Worm (Caenorhabditis elegans) whole organism, L1 larva: ENCODE data around the gene col-175.

Experiments used
- C16A3.4 ChIP-seq: fragments of 150-350 bp; optimal IDR thresholded peaks from 2 replicates; lab custom pipeline; 2014; ENCODE audit warnings: missing biosample characterization, missing genetic modification characterization
- C34B4.2 ChIP-seq: sonication (generic microtip); optimal IDR thresholded peaks from 2 replicates; lab custom pipeline; 2017; ENCODE audit warnings: mild to moderate bottlenecking, missing genetic modification characterization, missing compliant biosample characterization
- blmp-1 ChIP-seq: fragments of 150-350 bp; optimal IDR thresholded peaks from 2 replicates; lab custom pipeline; 2014; ENCODE audit warnings: missing biosample characterization, missing genetic modification characterization
- ceh-63 ChIP-seq: fragments of 200-800 bp; sonication (Bioruptor generic); optimal IDR thresholded peaks from 2 replicates; lab custom pipeline; 2018; ENCODE audit warnings: mild to moderate bottlenecking, missing genetic modification characterization, missing compliant biosample characterization
- ceh-82 ChIP-seq, 3 experiments: fragments of 150-350 bp in 1 of 3; sonication (generic microtip) in 2 of 3; optimal IDR thresholded peaks; 2 replicates each; lab custom pipeline; 2014 to 2017; ENCODE audit warnings: missing biosample characterization in 3 of 3, missing genetic modification characterization in 3 of 3
- ces-1 ChIP-seq: fragments of 150-350 bp; optimal IDR thresholded peaks from 2 replicates; lab custom pipeline; 2014; ENCODE audit warnings: missing biosample characterization, missing genetic modification reagents, missing genetic modification characterization
- dpl-1 ChIP-seq, 3 experiments: fragments of 150-350 bp in 2 of 3; sonication (generic microtip) in 1 of 3; optimal IDR thresholded peaks; 2 replicates each; lab custom pipeline; 2014 to 2017; ENCODE audit warnings: missing biosample characterization in 3 of 3, missing genetic modification characterization in 3 of 3, missing genetic modification reagents in 3 of 3
- efl-3 ChIP-seq: fragments of 200-800 bp; sonication (Bioruptor generic); optimal IDR thresholded peaks from 2 replicates; lab custom pipeline; 2018; ENCODE audit warnings: mild to moderate bottlenecking, missing genetic modification characterization, missing compliant biosample characterization
- elt-2 ChIP-seq: sonication (generic microtip); optimal IDR thresholded peaks from 2 replicates; lab custom pipeline; 2016; ENCODE audit warnings: missing genetic modification characterization, mild to moderate bottlenecking, inconsistent platforms, missing compliant biosample characterization, missing genetic modification reagents
- fkh-4 ChIP-seq: sonication (generic microtip); optimal IDR thresholded peaks from 2 replicates; lab custom pipeline; 2016; ENCODE audit warnings: missing compliant biosample characterization, missing genetic modification characterization, borderline replicate concordance
- fkh-8 ChIP-seq: sonication (generic microtip); optimal IDR thresholded peaks from 2 replicates; lab custom pipeline; 2016; ENCODE audit warnings: mild to moderate bottlenecking, missing genetic modification characterization, missing compliant biosample characterization
- hlh-17 ChIP-seq: fragments of 200-800 bp; sonication (Bioruptor generic); optimal IDR thresholded peaks from 2 replicates; lab custom pipeline; 2018; ENCODE audit warnings: missing genetic modification characterization, mild to moderate bottlenecking, missing compliant biosample characterization, moderate library complexity, borderline replicate concordance
- hpl-2 ChIP-seq: fragments of 150-350 bp; optimal IDR thresholded peaks from 2 replicates; lab custom pipeline; 2014; ENCODE audit warnings: missing biosample characterization, missing genetic modification reagents, missing genetic modification characterization
- isw-1 ChIP-seq: fragments of 200-800 bp; sonication (Bioruptor generic); IDR thresholded peaks from 2 replicates; pipeline ENCODE4 v1.3.6; 2022; ENCODE audit warnings: missing genetic modification characterization, missing compliant biosample characterization
- jun-1 ChIP-seq: fragments of 150-350 bp; optimal IDR thresholded peaks from 2 replicates; lab custom pipeline; 2014; ENCODE audit warnings: missing biosample characterization, missing genetic modification reagents, missing genetic modification characterization
- lin-14 ChIP-seq: fragments of 200-800 bp; sonication (Bioruptor generic); optimal IDR thresholded peaks from 2 replicates; lab custom pipeline; 2018; ENCODE audit warnings: mild to moderate bottlenecking, missing genetic modification characterization, moderate library complexity, missing compliant biosample characterization
- lin-15B ChIP-seq: fragments of 150-350 bp; sonication (generic microtip); optimal IDR thresholded peaks from 3 replicates; lab custom pipeline; 2014; ENCODE audit warnings: missing biosample characterization, missing genetic modification characterization
- lin-35 ChIP-seq, 2 experiments: fragments of 150-350 bp; optimal IDR thresholded peaks; 2 replicates each; lab custom pipeline; 2014; ENCODE audit warnings: missing biosample characterization in 2 of 2, missing genetic modification characterization in 2 of 2, missing genetic modification reagents in 2 of 2
- lin-39 ChIP-seq: fragments of 150-350 bp; optimal IDR thresholded peaks from 2 replicates; lab custom pipeline; 2014; ENCODE audit warnings: missing biosample characterization, missing genetic modification reagents, missing genetic modification characterization
- lsy-2 ChIP-seq, 2 experiments: fragments of 150-350 bp; optimal IDR thresholded peaks; 2 replicates each; lab custom pipeline; 2014; ENCODE audit warnings: missing biosample characterization in 2 of 2, missing genetic modification characterization in 2 of 2
- mab-9 ChIP-seq: fragments of 200-800 bp; sonication (Bioruptor generic); IDR thresholded peaks from 2 replicates; pipeline ENCODE4 v1.3.6; 2022; ENCODE audit warnings: missing genetic modification reagents, missing genetic modification characterization, missing compliant biosample characterization
- mdl-1 ChIP-seq, 2 experiments: fragments of 150-350 bp; optimal IDR thresholded peaks; 2 replicates each; lab custom pipeline; 2014 to 2017; ENCODE audit warnings: missing biosample characterization in 2 of 2, missing genetic modification characterization in 2 of 2, inconsistent platforms in 1 of 2
- mep-1 ChIP-seq: fragments of 150-350 bp; optimal IDR thresholded peaks from 2 replicates; lab custom pipeline; 2014; ENCODE audit warnings: missing biosample characterization, missing genetic modification characterization
- nhr-11 ChIP-seq: fragments of 150-350 bp; optimal IDR thresholded peaks from 2 replicates; lab custom pipeline; 2014; ENCODE audit warnings: missing biosample characterization, missing genetic modification characterization
- nhr-12 ChIP-seq: sonication (generic microtip); optimal IDR thresholded peaks from 2 replicates; lab custom pipeline; 2017; ENCODE audit warnings: missing biosample characterization, missing genetic modification characterization
- nhr-19 ChIP-seq: fragments of 200-800 bp; sonication (Bioruptor generic); conservative IDR thresholded peaks from 2 replicates; pipeline ENCODE4 v1.3.6; 2022; ENCODE audit warnings: missing genetic modification characterization, missing compliant biosample characterization
- nhr-237 ChIP-seq: fragments of 150-350 bp; optimal IDR thresholded peaks from 2 replicates; lab custom pipeline; 2014; ENCODE audit warnings: missing biosample characterization, missing genetic modification characterization
- nhr-28 ChIP-seq: fragments of 150-350 bp; optimal IDR thresholded peaks from 2 replicates; lab custom pipeline; 2014; ENCODE audit warnings: missing biosample characterization, missing genetic modification characterization
- nhr-47 ChIP-seq: sonication (generic microtip); optimal IDR thresholded peaks from 2 replicates; lab custom pipeline; 2016; ENCODE audit warnings: mild to moderate bottlenecking, missing genetic modification characterization, moderate library complexity, missing compliant biosample characterization
- nhr-77 ChIP-seq: fragments of 150-350 bp; optimal IDR thresholded peaks from 2 replicates; lab custom pipeline; 2014; ENCODE audit warnings: missing biosample characterization, missing genetic modification characterization
- nhr-84 ChIP-seq: sonication (generic microtip); optimal IDR thresholded peaks from 2 replicates; lab custom pipeline; 2017; ENCODE audit warnings: missing biosample characterization, missing genetic modification characterization
- nhr-85 ChIP-seq: sonication (generic microtip); peaks from one replicate; lab custom pipeline; 2016; ENCODE audit warnings: missing genetic modification characterization, inconsistent platforms, missing compliant biosample characterization
- nhr-90 ChIP-seq: sonication (generic microtip); optimal IDR thresholded peaks from 2 replicates; lab custom pipeline; 2016; ENCODE audit warnings: mild to moderate bottlenecking, missing genetic modification characterization, missing compliant biosample characterization; ENCODE audit not compliant: poor library complexity
- pag-3 ChIP-seq: sonication (generic microtip); optimal IDR thresholded peaks from 2 replicates; lab custom pipeline; 2017; ENCODE audit warnings: missing genetic modification characterization, mild to moderate bottlenecking, missing compliant biosample characterization, antibody characterized with exemption, borderline replicate concordance; ENCODE audit not compliant: insufficient read depth
- rnt-1 ChIP-seq: sonication (generic microtip); optimal IDR thresholded peaks from 2 replicates; lab custom pipeline; 2016; ENCODE audit warnings: mild to moderate bottlenecking, missing genetic modification characterization, moderate library complexity, missing compliant biosample characterization
- skn-1 ChIP-seq: fragments of 150-350 bp; optimal IDR thresholded peaks from 2 replicates; lab custom pipeline; 2014; ENCODE audit warnings: missing biosample characterization, missing genetic modification characterization
- snpc-4 ChIP-seq: fragments of 150-350 bp; optimal IDR thresholded peaks from 2 replicates; lab custom pipeline; 2014; ENCODE audit warnings: missing biosample characterization, missing genetic modification characterization
- sox-4 ChIP-seq: sonication (generic microtip); optimal IDR thresholded peaks from 2 replicates; lab custom pipeline; 2016; ENCODE audit warnings: missing genetic modification characterization, missing compliant biosample characterization
- sptf-1 ChIP-seq: fragments of 150-350 bp; optimal IDR thresholded peaks from 2 replicates; lab custom pipeline; 2014; ENCODE audit warnings: missing biosample characterization, missing genetic modification characterization
- swsn-7 ChIP-seq: sonication (generic microtip); optimal IDR thresholded peaks from 2 replicates; lab custom pipeline; 2016; ENCODE audit warnings: missing genetic modification characterization, missing compliant biosample characterization
- tlp-1 ChIP-seq: fragments of 150-350 bp; optimal IDR thresholded peaks from 2 replicates; lab custom pipeline; 2014; ENCODE audit warnings: missing biosample characterization, missing genetic modification characterization
- unc-98 ChIP-seq: fragments of 200-800 bp; sonication (Bioruptor generic); IDR thresholded peaks from 2 replicates; pipeline ENCODE4 v1.3.6; 2022; ENCODE audit warnings: missing genetic modification characterization, missing compliant biosample characterization
- vab-15 ChIP-seq: sonication (generic microtip); optimal IDR thresholded peaks from 2 replicates; lab custom pipeline; 2017; ENCODE audit warnings: missing genotype, mild to moderate bottlenecking, missing genetic modification characterization, missing compliant biosample characterization
- xbp-1 ChIP-seq: sonication (generic microtip); optimal IDR thresholded peaks from 2 replicates; lab custom pipeline; 2016; ENCODE audit warnings: missing genetic modification characterization, missing compliant biosample characterization
- zag-1 ChIP-seq: fragments of 150-350 bp; optimal IDR thresholded peaks from 2 replicates; lab custom pipeline; 2014; ENCODE audit warnings: missing biosample characterization, missing genetic modification characterization
- zip-4 ChIP-seq: fragments of 200-800 bp; sonication (Bioruptor generic); optimal IDR thresholded peaks from 2 replicates; lab custom pipeline; 2018; ENCODE audit warnings: mild to moderate bottlenecking, missing genetic modification characterization, moderate library complexity, missing compliant biosample characterization
- ztf-11 ChIP-seq, 2 experiments: sonication (generic microtip); optimal IDR thresholded peaks; 2 replicates each; lab custom pipeline; 2016 to 2017; ENCODE audit warnings: missing genetic modification characterization in 2 of 2, missing biosample characterization in 1 of 2, missing compliant biosample characterization in 1 of 2
- ztf-4 ChIP-seq: fragments of 150-350 bp; optimal IDR thresholded peaks from 2 replicates; lab custom pipeline; 2014; ENCODE audit warnings: missing biosample characterization, missing genetic modification characterization

The col-175 gene

ce11 chrX:9213873-9214341 is 20.5 kb downstream of the col-175 start, which contains the start of gene C35B8.3 (continued):
- TF ChIP-seq xbp-1 (tag; lab: Kevin White, UChicago) (no peak), hpl-2 (GFP tag; lab: Kevin White, UChicago) (no peak), pag-3 (tag; lab: Kevin White, UChicago) (no peak), lin-15B (tag; lab: Kevin White, UChicago) (no peak), unc-98 (GFP tag; lab: Robert Waterston, UW) (no peak), hlh-17 (GFP tag; lab: Kevin White, UChicago) (no peak), blmp-1 (tag; lab: Kevin White, UChicago) (peak; percentile 77), sox-4 (tag; lab: Kevin White, UChicago) (no peak), skn-1 (tag; lab: Kevin White, UChicago) (peak; percentile 23), nhr-19 (GFP tag; lab: Robert Waterston, UW) (peak; percentile 34), nhr-12 (no peak), ces-1 (no peak), ceh-63 (GFP tag; lab: Kevin White, UChicago) (no peak), nhr-90 (tag; lab: Kevin White, UChicago) (peak; percentile 73), fkh-4 (no peak), C34B4.2 (tag; lab: Kevin White, UChicago) (no peak), C16A3.4 (tag; lab: Kevin White, UChicago) (peak; percentile 40), isw-1 (no peak), nhr-47 (tag; lab: Kevin White, UChicago) (no peak), zag-1 (tag; lab: Kevin White, UChicago) (no peak), nhr-11 (tag; lab: Kevin White, UChicago) (no peak), mep-1 (tag; lab: Kevin White, UChicago) (peak; percentile 29), mdl-1 (tag; optimal IDR thresholded peaks at IDR 0.05; lab: Kevin White, UChicago) (peak in 1 of 2 experiments; percentile 88), lin-14 (GFP tag; lab: Kevin White, UChicago) (peak; percentile 70), efl-3 (no peak), rnt-1 (tag; lab: Kevin White, UChicago) (no peak), snpc-4 (tag; lab: Kevin White, UChicago) (no peak), ztf-4 (tag; lab: Kevin White, UChicago) (no peak), tlp-1 (tag; lab: Kevin White, UChicago) (no peak), sptf-1 (no peak), dpl-1 (GFP tag; optimal IDR thresholded peaks at IDR 0.05; lab: Kevin White, UChicago) (peak in 1 of 3 experiments; percentile 6), nhr-84 (tag; lab: Kevin White, UChicago) (no peak), vab-15 (tag; lab: Kevin White, UChicago) (no peak)
- TF ChIP-seq, all 84 proteins: peak for 22

- TF ChIP-seq nhr-84 (tag; lab: Kevin White, UChicago) = no peak
- peak in 1 of 2 experiments; percentile 29 for TF ChIP-seq lin-35 (GFP tag; optimal IDR thresholded peaks at IDR 0.05; lab: Kevin White, UChicago)
- TF ChIP-seq fkh-8 (tag; lab: Kevin White, UChicago) = no peak
- TF ChIP-seq nhr-85 (tag; lab: Kevin White, UChicago) = no peak
- TF ChIP-seq ceh-63 (GFP tag; lab: Kevin White, UChicago) = no peak
- TF ChIP-seq elt-2 (tag; lab: Kevin White, UChicago) = peak; percentile 55
- no peak for TF ChIP-seq nhr-77 (tag; lab: Kevin White, UChicago)
Observed at ce11 chrX:9212675-9213074, 21.7 kb downstream of the col-175 start.

- no peak for TF ChIP-seq zip-4 (GFP tag; lab: Kevin White, UChicago)
- no peak for TF ChIP-seq fkh-4
- no peak for TF ChIP-seq sptf-1
- TF ChIP-seq nhr-28 (tag; lab: Kevin White, UChicago) = no peak
- TF ChIP-seq ceh-82 (tag; optimal IDR thresholded peaks at IDR 0.05; lab: Kevin White, UChicago) = no peak
- peak; percentile 9 for TF ChIP-seq lin-14 (GFP tag; lab: Kevin White, UChicago)
- no peak for TF ChIP-seq mab-9 (GFP tag; lab: Robert Waterston, UW)
- TF ChIP-seq jun-1 (tag; lab: Kevin White, UChicago) = no peak
- no peak for TF ChIP-seq C34B4.2 (tag; lab: Kevin White, UChicago)
- peak in 1 of 2 experiments; percentile 23 for TF ChIP-seq lin-35 (GFP tag; optimal IDR thresholded peaks at IDR 0.05; lab: Kevin White, UChicago)
- no peak for TF ChIP-seq pag-3 (tag; lab: Kevin White, UChicago)
- TF ChIP-seq isw-1 = no peak
- no peak for TF ChIP-seq mep-1 (tag; lab: Kevin White, UChicago)
- no peak for TF ChIP-seq nhr-237 (tag; lab: Kevin White, UChicago)
- no peak for TF ChIP-seq lin-39 (tag; lab: Kevin White, UChicago)
- no peak for TF ChIP-seq mdl-1 (tag; optimal IDR thresholded peaks at IDR 0.05; lab: Kevin White, UChicago)
- TF ChIP-seq nhr-90 (tag; lab: Kevin White, UChicago) = peak; percentile 15
- peak; percentile 45 for TF ChIP-seq elt-2 (tag; lab: Kevin White, UChicago)
- TF ChIP-seq lsy-2 (tag; optimal IDR thresholded peaks at IDR 0.05; lab: Kevin White, UChicago) = no peak
- no peak for TF ChIP-seq swsn-7
- no peak for TF ChIP-seq ztf-11 (tag; optimal IDR thresholded peaks at IDR 0.05; lab: Kevin White, UChicago)
Observed at ce11 chrX:9210086-9210485, 24.3 kb downstream of the col-175 start.
